Fruit fly (Drosophila melanogaster) whole organism: ENCODE results near the gene Gr22f.

Experiments
- CG8478 ChIP-seq: fragments of >200 bp; optimal IDR thresholded peaks from 2 replicates; lab custom pipeline; 2018; ENCODE audit warnings: inconsistent platforms
- Dll ChIP-seq: fragments of >200 bp; optimal IDR thresholded peaks from 2 replicates; lab custom pipeline; 2017
- EcR ChIP-seq, 2 experiments: fragments of >200 bp; optimal IDR thresholded peaks; 2 replicates each; lab custom pipeline; 2017; ENCODE audit warnings: missing biosample characterization in 2 of 2, missing genetic modification characterization in 2 of 2, missing genetic modification reagents in 2 of 2
- pan ChIP-seq: fragments of >200 bp; optimal IDR thresholded peaks from 2 replicates; lab custom pipeline; 2017
- psq ChIP-seq: fragments of >200 bp; optimal IDR thresholded peaks from 2 replicates; lab custom pipeline; 2017
- usp ChIP-seq: fragments of >200 bp; optimal IDR thresholded peaks from 2 replicates; lab custom pipeline; 2017; ENCODE audit warnings: missing biosample characterization, missing genetic modification characterization, mixed read lengths

- TF ChIP-seq psq (lab: Kevin White, UChicago) (no peak), EcR (GFP tag; optimal IDR thresholded peaks at IDR 0.05; lab: Kevin White, UChicago) (no peak), usp (GFP tag; lab: Kevin White, UChicago) (no peak), Dll (no peak), CG8478 (lab: Kevin White, UChicago) (no peak), pan (no peak)
These were observed 32.2 kb downstream of the Gr22f start, which contains the start of gene Rim2 for dm6 chr2L:1723937-1724591.
